Worm (Caenorhabditis elegans) whole organism, L1 larva: ENCODE measurements around the gene srb-6.

Experiments used
- C04F5.9 ChIP-seq: sonication (generic microtip); optimal IDR thresholded peaks from 2 replicates; lab custom pipeline; 2016; ENCODE audit warnings: missing genetic modification characterization, missing compliant biosample characterization
- C16A3.4 ChIP-seq: fragments of 150-350 bp; optimal IDR thresholded peaks from 2 replicates; lab custom pipeline; 2014; ENCODE audit warnings: missing biosample characterization, missing genetic modification characterization
- Y116A8C.19 ChIP-seq: sonication (generic microtip); optimal IDR thresholded peaks from 2 replicates; lab custom pipeline; 2016; ENCODE audit warnings: missing compliant biosample characterization, missing genetic modification characterization, borderline replicate concordance
- aha-1 ChIP-seq: fragments of 150-350 bp; optimal IDR thresholded peaks from 2 replicates; lab custom pipeline; 2014; ENCODE audit warnings: missing biosample characterization, missing genetic modification characterization
- alr-1 ChIP-seq: fragments of 200-800 bp; sonication (Bioruptor generic); optimal IDR thresholded peaks from 2 replicates; lab custom pipeline; 2018; ENCODE audit warnings: borderline replicate concordance, mild to moderate bottlenecking, missing genetic modification characterization, missing compliant biosample characterization
- ama-1 ChIP-seq: fragments of 150-350 bp; optimal IDR thresholded peaks from 2 replicates; lab custom pipeline; 2014
- ceh-8 ChIP-seq: fragments of 200-800 bp; sonication (Bioruptor generic); optimal IDR thresholded peaks from 2 replicates; lab custom pipeline; 2018; ENCODE audit warnings: mild to moderate bottlenecking, missing genetic modification characterization, moderate library complexity, missing compliant biosample characterization
- ceh-90 ChIP-seq: sonication (generic microtip); optimal IDR thresholded peaks from 2 replicates; lab custom pipeline; 2016; ENCODE audit warnings: missing genetic modification characterization, missing compliant biosample characterization
- efl-1 ChIP-seq, 4 experiments: fragments of 150-350 bp; optimal IDR thresholded peaks in 3 of 4; peaks in 1 of 4; 1 replicate in 1 of 4; 2 replicates in 3 of 4; lab custom pipeline; 2014; ENCODE audit warnings: missing biosample characterization in 2 of 4, missing genetic modification characterization in 2 of 4, missing genetic modification reagents in 2 of 4
- efl-3 ChIP-seq: fragments of 200-800 bp; sonication (Bioruptor generic); optimal IDR thresholded peaks from 2 replicates; lab custom pipeline; 2018; ENCODE audit warnings: mild to moderate bottlenecking, missing genetic modification characterization, missing compliant biosample characterization
- egl-13 ChIP-seq: sonication (generic microtip); optimal IDR thresholded peaks from 2 replicates; lab custom pipeline; 2016; ENCODE audit warnings: missing genotype, missing genetic modification reagents, missing genetic modification characterization, missing compliant biosample characterization
- elt-2 ChIP-seq: sonication (generic microtip); optimal IDR thresholded peaks from 2 replicates; lab custom pipeline; 2016; ENCODE audit warnings: missing genetic modification characterization, mild to moderate bottlenecking, inconsistent platforms, missing compliant biosample characterization, missing genetic modification reagents
- elt-3 ChIP-seq, 6 experiments: fragments of 150-350 bp in 1 of 6; sonication (generic microtip); optimal IDR thresholded peaks; 2 replicates each; lab custom pipeline; 2017 to 2018; ENCODE audit warnings: missing biosample characterization in 6 of 6, missing genetic modification characterization in 6 of 6, inconsistent platforms in 1 of 6
- ets-5 ChIP-seq: fragments of 200-800 bp; sonication (Bioruptor generic); IDR thresholded peaks from 2 replicates; pipeline ENCODE4 v1.3.6; 2022; ENCODE audit warnings: missing genetic modification characterization, missing compliant biosample characterization
- fkh-10 ChIP-seq: sonication (generic microtip); optimal IDR thresholded peaks from 2 replicates; lab custom pipeline; 2017; ENCODE audit warnings: missing biosample characterization, missing genetic modification reagents, missing genetic modification characterization
- fkh-8 ChIP-seq: sonication (generic microtip); optimal IDR thresholded peaks from 2 replicates; lab custom pipeline; 2016; ENCODE audit warnings: mild to moderate bottlenecking, missing genetic modification characterization, missing compliant biosample characterization
- fos-1 ChIP-seq: fragments of 150-350 bp; optimal IDR thresholded peaks from 2 replicates; lab custom pipeline; 2014; ENCODE audit warnings: missing biosample characterization, missing genetic modification characterization
- grh-1 ChIP-seq: fragments of 200-800 bp; sonication (Bioruptor generic); IDR thresholded peaks from 2 replicates; pipeline ENCODE4 v1.3.6; 2022; ENCODE audit warnings: missing genetic modification reagents, missing genetic modification characterization, missing compliant biosample characterization
- hlh-17 ChIP-seq: fragments of 200-800 bp; sonication (Bioruptor generic); optimal IDR thresholded peaks from 2 replicates; lab custom pipeline; 2018; ENCODE audit warnings: missing genetic modification characterization, mild to moderate bottlenecking, missing compliant biosample characterization, moderate library complexity, borderline replicate concordance
- isw-1 ChIP-seq: fragments of 200-800 bp; sonication (Bioruptor generic); IDR thresholded peaks from 2 replicates; pipeline ENCODE4 v1.3.6; 2022; ENCODE audit warnings: missing genetic modification characterization, missing compliant biosample characterization
- jun-1 ChIP-seq: fragments of 150-350 bp; optimal IDR thresholded peaks from 2 replicates; lab custom pipeline; 2014; ENCODE audit warnings: missing biosample characterization, missing genetic modification reagents, missing genetic modification characterization
- lin-14 ChIP-seq: fragments of 200-800 bp; sonication (Bioruptor generic); optimal IDR thresholded peaks from 2 replicates; lab custom pipeline; 2018; ENCODE audit warnings: mild to moderate bottlenecking, missing genetic modification characterization, moderate library complexity, missing compliant biosample characterization
- lin-35 ChIP-seq, 2 experiments: fragments of 150-350 bp; optimal IDR thresholded peaks; 2 replicates each; lab custom pipeline; 2014; ENCODE audit warnings: missing biosample characterization in 2 of 2, missing genetic modification characterization in 2 of 2, missing genetic modification reagents in 2 of 2
- lin-39 ChIP-seq: fragments of 150-350 bp; optimal IDR thresholded peaks from 2 replicates; lab custom pipeline; 2014; ENCODE audit warnings: missing biosample characterization, missing genetic modification reagents, missing genetic modification characterization
- lir-3 ChIP-seq: sonication (generic microtip); optimal IDR thresholded peaks from 2 replicates; lab custom pipeline; 2016; ENCODE audit warnings: mild to moderate bottlenecking, missing genetic modification characterization, moderate library complexity, missing compliant biosample characterization; ENCODE audit not compliant: poor library complexity
- lsy-2 ChIP-seq, 2 experiments: fragments of 150-350 bp; optimal IDR thresholded peaks; 2 replicates each; lab custom pipeline; 2014; ENCODE audit warnings: missing biosample characterization in 2 of 2, missing genetic modification characterization in 2 of 2
- mep-1 ChIP-seq: fragments of 150-350 bp; optimal IDR thresholded peaks from 2 replicates; lab custom pipeline; 2014; ENCODE audit warnings: missing biosample characterization, missing genetic modification characterization
- nhr-11 ChIP-seq: fragments of 150-350 bp; optimal IDR thresholded peaks from 2 replicates; lab custom pipeline; 2014; ENCODE audit warnings: missing biosample characterization, missing genetic modification characterization
- nhr-12 ChIP-seq: sonication (generic microtip); optimal IDR thresholded peaks from 2 replicates; lab custom pipeline; 2017; ENCODE audit warnings: missing biosample characterization, missing genetic modification characterization
- nhr-19 ChIP-seq: fragments of 200-800 bp; sonication (Bioruptor generic); conservative IDR thresholded peaks from 2 replicates; pipeline ENCODE4 v1.3.6; 2022; ENCODE audit warnings: missing genetic modification characterization, missing compliant biosample characterization
- nhr-20 ChIP-seq: sonication (generic microtip); optimal IDR thresholded peaks from 2 replicates; lab custom pipeline; 2016; ENCODE audit warnings: mild to moderate bottlenecking, missing genetic modification characterization, missing compliant biosample characterization
- nhr-47 ChIP-seq: sonication (generic microtip); optimal IDR thresholded peaks from 2 replicates; lab custom pipeline; 2016; ENCODE audit warnings: mild to moderate bottlenecking, missing genetic modification characterization, moderate library complexity, missing compliant biosample characterization
- nhr-71 ChIP-seq: sonication (generic microtip); optimal IDR thresholded peaks from 2 replicates; lab custom pipeline; 2016; ENCODE audit warnings: mild to moderate bottlenecking, missing genetic modification characterization, moderate library complexity, missing compliant biosample characterization
- nhr-77 ChIP-seq: fragments of 150-350 bp; optimal IDR thresholded peaks from 2 replicates; lab custom pipeline; 2014; ENCODE audit warnings: missing biosample characterization, missing genetic modification characterization
- pax-3 ChIP-seq: fragments of 200-800 bp; sonication (Bioruptor generic); optimal IDR thresholded peaks from 2 replicates; lab custom pipeline; 2018; ENCODE audit warnings: mild to moderate bottlenecking, missing genetic modification characterization, moderate library complexity, missing compliant biosample characterization
- rnt-1 ChIP-seq: sonication (generic microtip); optimal IDR thresholded peaks from 2 replicates; lab custom pipeline; 2016; ENCODE audit warnings: mild to moderate bottlenecking, missing genetic modification characterization, moderate library complexity, missing compliant biosample characterization
- skn-1 ChIP-seq: fragments of 150-350 bp; optimal IDR thresholded peaks from 2 replicates; lab custom pipeline; 2014; ENCODE audit warnings: missing biosample characterization, missing genetic modification characterization
- snu-23 ChIP-seq: sonication (generic microtip); optimal IDR thresholded peaks from 2 replicates; lab custom pipeline; 2016; ENCODE audit warnings: missing genetic modification characterization, missing compliant biosample characterization
- sox-4 ChIP-seq: sonication (generic microtip); optimal IDR thresholded peaks from 2 replicates; lab custom pipeline; 2016; ENCODE audit warnings: missing genetic modification characterization, missing compliant biosample characterization
- swsn-7 ChIP-seq: sonication (generic microtip); optimal IDR thresholded peaks from 2 replicates; lab custom pipeline; 2016; ENCODE audit warnings: missing genetic modification characterization, missing compliant biosample characterization
- tbx-2 ChIP-seq: sonication (generic microtip); optimal IDR thresholded peaks from 2 replicates; lab custom pipeline; 2016; ENCODE audit warnings: missing genetic modification characterization, missing compliant biosample characterization
- unc-86 ChIP-seq: sonication (generic microtip); optimal IDR thresholded peaks from 2 replicates; lab custom pipeline; 2016; ENCODE audit warnings: missing genetic modification characterization, missing compliant biosample characterization
- unc-98 ChIP-seq: fragments of 200-800 bp; sonication (Bioruptor generic); IDR thresholded peaks from 2 replicates; pipeline ENCODE4 v1.3.6; 2022; ENCODE audit warnings: missing genetic modification characterization, missing compliant biosample characterization
- vab-15 ChIP-seq: sonication (generic microtip); optimal IDR thresholded peaks from 2 replicates; lab custom pipeline; 2017; ENCODE audit warnings: missing genotype, mild to moderate bottlenecking, missing genetic modification characterization, missing compliant biosample characterization
- xbp-1 ChIP-seq: sonication (generic microtip); optimal IDR thresholded peaks from 2 replicates; lab custom pipeline; 2016; ENCODE audit warnings: missing genetic modification characterization, missing compliant biosample characterization
- ztf-11 ChIP-seq, 2 experiments: sonication (generic microtip); optimal IDR thresholded peaks; 2 replicates each; lab custom pipeline; 2016 to 2017; ENCODE audit warnings: missing genetic modification characterization in 2 of 2, missing biosample characterization in 1 of 2, missing compliant biosample characterization in 1 of 2
- ztf-4 ChIP-seq: fragments of 150-350 bp; optimal IDR thresholded peaks from 2 replicates; lab custom pipeline; 2014; ENCODE audit warnings: missing biosample characterization, missing genetic modification characterization

Gene srb-6

ce11 chrII:10167731-10168130 lies 27.0 kb upstream of the srb-6 start:
- TF ChIP-seq efl-3 (GFP tag; lab: Kevin White, UChicago) (no peak), efl-1 (optimal IDR thresholded peaks at IDR 0.05; lab: Kevin White, UChicago) (no peak), efl-1 (GFP tag; optimal IDR thresholded peaks at IDR 0.05 in 1 of 2; lab: Kevin White, UChicago) (peak in 1 of 2 experiments; percentile 91), elt-2 (no peak)
- TF ChIP-seq, all 84 proteins: peak for 1

ce11 chrII:10168905-10169782 lies 25.6 kb upstream of the srb-6 start, which contains the start of gene daf-19:
daf-19 (minus strand) TSS chrII:10169346.
- TF ChIP-seq xbp-1 (tag; lab: Kevin White, UChicago) (peak; percentile 30), ama-1 (lab: Kevin White, UChicago) (peak; percentile 34), fos-1 (tag; lab: Kevin White, UChicago) (peak; percentile 61), lin-35 (GFP tag; optimal IDR thresholded peaks at IDR 0.05; lab: Kevin White, UChicago) (peak; percentile 28 to 50), aha-1 (no peak), C16A3.4 (tag; lab: Kevin White, UChicago) (peak; percentile 16), nhr-20 (tag; lab: Kevin White, UChicago) (peak; percentile 52), unc-98 (GFP tag; lab: Robert Waterston, UW) (no peak), nhr-19 (GFP tag; lab: Robert Waterston, UW) (peak; percentile 30; the same call in 1 of the 2 replicates), lir-3 (tag; lab: Kevin White, UChicago) (peak; percentile 16), lin-14 (GFP tag; lab: Kevin White, UChicago) (peak; percentile 76), ztf-11 (tag; optimal IDR thresholded peaks at IDR 0.05; lab: Kevin White, UChicago) (peak in 1 of 2 experiments; percentile 73), isw-1 (peak; percentile 20), grh-1 (no peak), nhr-47 (tag; lab: Kevin White, UChicago) (peak; percentile 77), Y116A8C.19 (tag; lab: Kevin White, UChicago) (no peak), ceh-8 (GFP tag; lab: Kevin White, UChicago) (no peak), efl-3 (GFP tag; lab: Kevin White, UChicago) (no peak), egl-13 (tag; lab: Kevin White, UChicago) (peak; percentile 75), pax-3 (tag; lab: Kevin White, UChicago) (peak; percentile 60), snu-23 (peak; percentile 70), sox-4 (tag; lab: Kevin White, UChicago) (peak; percentile 51), C04F5.9 (no peak), rnt-1 (tag; lab: Kevin White, UChicago) (peak; percentile 50), efl-1 (optimal IDR thresholded peaks at IDR 0.05; lab: Kevin White, UChicago) (peak; percentile 27 to 35), efl-1 (GFP tag; optimal IDR thresholded peaks at IDR 0.05 in 1 of 2; lab: Kevin White, UChicago) (peak in 1 of 2 experiments; percentile 18), tbx-2 (tag; lab: Kevin White, UChicago) (peak; percentile 45), ets-5 (GFP tag; lab: Robert Waterston, UW) (no peak), nhr-12 (tag; lab: Kevin White, UChicago) (no peak), lin-39 (tag; lab: Kevin White, UChicago) (no peak), skn-1 (tag; lab: Kevin White, UChicago) (peak; percentile 49), unc-86 (tag; lab: Kevin White, UChicago) (peak; percentile 52), vab-15 (tag; lab: Kevin White, UChicago) (no peak), ztf-4 (tag; lab: Kevin White, UChicago) (no peak), swsn-7 (tag; lab: Kevin White, UChicago) (peak; percentile 63), nhr-71 (tag; lab: Kevin White, UChicago) (peak; percentile 66), elt-2 (no peak), elt-3 (tag; optimal IDR thresholded peaks at IDR 0.05; lab: Kevin White, UChicago) (peak in 2 of 6 experiments; percentile 28 to 88), lsy-2 (tag; optimal IDR thresholded peaks at IDR 0.05; lab: Kevin White, UChicago) (peak; percentile 48 to 59), ceh-90 (tag; lab: Kevin White, UChicago) (no peak), fkh-8 (tag; lab: Kevin White, UChicago) (peak; percentile 96), mep-1 (tag; lab: Kevin White, UChicago) (peak; percentile 55), fkh-10 (GFP tag; lab: Kevin White, UChicago) (peak; percentile 35), nhr-11 (tag; lab: Kevin White, UChicago) (peak; percentile 65), hlh-17 (GFP tag; lab: Kevin White, UChicago) (no peak), nhr-77 (tag; lab: Kevin White, UChicago) (peak; percentile 61), alr-1 (tag; lab: Kevin White, UChicago) (no peak), jun-1 (peak; percentile 11)
